Fruit fly (Drosophila melanogaster) whole organism, embryonic: ENCODE data around the gene Csas.

Source experiments
- Blimp-1 ChIP-seq: fragments of 200-800 bp; sonication (Bioruptor generic); optimal IDR thresholded peaks from 3 replicates; lab custom pipeline; 2018; ENCODE audit warnings: missing biosample characterization, missing genetic modification characterization, mild to moderate bottlenecking, moderate library complexity, missing genetic modification reagents
- CG10267 ChIP-seq: fragments of 200-800 bp; sonication (Bioruptor generic); optimal IDR thresholded peaks from 2 replicates; lab custom pipeline; 2018; ENCODE audit warnings: missing biosample characterization, mild to moderate bottlenecking, missing genetic modification characterization, moderate library complexity
- CG10565 ChIP-seq: fragments of 200-800 bp; sonication (Bioruptor generic); optimal IDR thresholded peaks from 3 replicates; lab custom pipeline; 2016; ENCODE audit warnings: missing biosample characterization, mild to moderate bottlenecking, missing genetic modification characterization
- CG12104 ChIP-seq: fragments of 200-800 bp; sonication (Bioruptor generic); optimal IDR thresholded peaks from 3 replicates; lab custom pipeline; 2016; ENCODE audit warnings: missing biosample characterization, missing genetic modification characterization
- CG15269 ChIP-seq: fragments of 200-800 bp; sonication (Bioruptor generic); optimal IDR thresholded peaks from 2 replicates; lab custom pipeline; 2018; ENCODE audit warnings: missing biosample characterization, mild to moderate bottlenecking, missing genetic modification characterization, moderate library complexity
- CG15696 ChIP-seq: fragments of 200-800 bp; sonication (Bioruptor generic); optimal IDR thresholded peaks from 2 replicates; lab custom pipeline; 2019; ENCODE audit warnings: missing biosample characterization, mild to moderate bottlenecking, missing genetic modification characterization, moderate library complexity
- CG17186 ChIP-seq: fragments of 200-800 bp; sonication (Bioruptor generic); optimal IDR thresholded peaks from 3 replicates; lab custom pipeline; 2017; ENCODE audit warnings: missing biosample characterization, missing genetic modification reagents, missing genetic modification characterization
- CG17361 ChIP-seq: fragments of 200-800 bp; sonication (Bioruptor generic); IDR thresholded peaks from 3 replicates; pipeline ENCODE4 v1.3.6; 2022; ENCODE audit warnings: missing biosample characterization, missing genetic modification characterization
- CG2712 ChIP-seq: fragments of 200-800 bp; optimal IDR thresholded peaks from 3 replicates; lab custom pipeline; 2019; ENCODE audit warnings: missing biosample characterization, mild to moderate bottlenecking, missing genetic modification characterization, moderate library complexity
- CG34422 ChIP-seq: fragments of 200-800 bp; sonication (Bioruptor generic); IDR thresholded peaks from 3 replicates; pipeline ENCODE4 v1.3.6; 2022; ENCODE audit warnings: missing biosample characterization, missing genetic modification characterization
- CG3847 ChIP-seq: fragments of 200-800 bp; sonication (Bioruptor generic); IDR thresholded peaks from 2 replicates; pipeline ENCODE4 v1.3.6; 2022; ENCODE audit warnings: missing biosample characterization, missing genetic modification characterization
- CG7745 ChIP-seq: fragments of 200-800 bp; sonication (Bioruptor generic); optimal IDR thresholded peaks from 2 replicates; lab custom pipeline; 2018; ENCODE audit warnings: missing biosample characterization, mild to moderate bottlenecking, missing genetic modification characterization, moderate library complexity
- CG7963 ChIP-seq: fragments of 200-800 bp; sonication (Bioruptor generic); IDR thresholded peaks from 3 replicates; pipeline ENCODE4 v1.3.6; 2022; ENCODE audit warnings: missing biosample characterization, missing genetic modification characterization; ENCODE audit not compliant: partially characterized antibody
- CG8089 ChIP-seq: fragments of 200-800 bp; sonication (Bioruptor generic); optimal IDR thresholded peaks from 3 replicates; lab custom pipeline; 2016; ENCODE audit warnings: missing biosample characterization, missing genetic modification characterization
- CG8765 ChIP-seq: fragments of 200-800 bp; sonication (Bioruptor generic); IDR thresholded peaks from 2 replicates; pipeline ENCODE4 v1.3.6; 2022; ENCODE audit warnings: missing biosample characterization, missing genetic modification characterization
- CG8924 ChIP-seq: fragments of 200-800 bp; optimal IDR thresholded peaks from 3 replicates; lab custom pipeline; 2019; ENCODE audit warnings: missing biosample characterization, mild to moderate bottlenecking, missing genetic modification characterization, moderate library complexity
- Dad ChIP-seq: fragments of 200-800 bp; sonication (Bioruptor generic); optimal IDR thresholded peaks from 3 replicates; lab custom pipeline; 2016; ENCODE audit warnings: missing biosample characterization, missing genetic modification characterization
- Dp ChIP-seq: fragments of 200-800 bp; sonication (Bioruptor generic); optimal IDR thresholded peaks from 2 replicates; lab custom pipeline; 2018; ENCODE audit warnings: missing biosample characterization, mild to moderate bottlenecking, missing genetic modification characterization, moderate library complexity
- Hey ChIP-seq: fragments of 200-800 bp; sonication (Bioruptor generic); optimal IDR thresholded peaks from 3 replicates; lab custom pipeline; 2018; ENCODE audit warnings: missing biosample characterization, mild to moderate bottlenecking, missing genetic modification characterization
- Six4 ChIP-seq: fragments of 200-800 bp; sonication (Bioruptor generic); optimal IDR thresholded peaks from 2 replicates; lab custom pipeline; 2016; ENCODE audit warnings: missing biosample characterization, missing genetic modification characterization
- Spps ChIP-seq: fragments of 200-800 bp; sonication (Bioruptor generic); optimal IDR thresholded peaks from 2 replicates; lab custom pipeline; 2018; ENCODE audit warnings: missing biosample characterization, mild to moderate bottlenecking, missing genetic modification characterization
- ac ChIP-seq: fragments of 200-800 bp; sonication (Bioruptor generic); optimal IDR thresholded peaks from 3 replicates; lab custom pipeline; 2017; ENCODE audit warnings: missing biosample characterization, mild to moderate bottlenecking, missing genetic modification characterization
- bbx ChIP-seq: fragments of 200-800 bp; sonication (Bioruptor generic); IDR thresholded peaks from 2 replicates; pipeline ENCODE4 v1.3.6; 2022; ENCODE audit warnings: missing biosample characterization, missing genetic modification characterization; ENCODE audit not compliant: partially characterized antibody
- chm ChIP-seq: fragments of 200-800 bp; sonication (Bioruptor generic); IDR thresholded peaks from 2 replicates; pipeline ENCODE4 v1.3.6; 2022; ENCODE audit warnings: missing biosample characterization, missing genetic modification characterization
- gcm ChIP-seq: fragments of 200-800 bp; sonication (Bioruptor generic); optimal IDR thresholded peaks from 2 replicates; lab custom pipeline; 2019; ENCODE audit warnings: missing biosample characterization, mild to moderate bottlenecking, missing genetic modification characterization, moderate library complexity
- grau ChIP-seq: fragments of 200-800 bp; optimal IDR thresholded peaks from 3 replicates; lab custom pipeline; 2019; ENCODE audit warnings: missing biosample characterization, mild to moderate bottlenecking, missing genetic modification characterization, moderate library complexity
- kni ChIP-seq: fragments of 200-800 bp; sonication (Bioruptor generic); optimal IDR thresholded peaks from 3 replicates; lab custom pipeline; 2017; ENCODE audit warnings: mild to moderate bottlenecking, missing biosample characterization, missing genetic modification reagents, missing genetic modification characterization
- knrl ChIP-seq: fragments of 200-800 bp; sonication (Bioruptor generic); IDR thresholded peaks from 3 replicates; pipeline ENCODE4 v1.3.6; 2022; ENCODE audit warnings: missing biosample characterization, missing genetic modification characterization; ENCODE audit not compliant: partially characterized antibody
- lilli ChIP-seq: fragments of 200-800 bp; sonication (Bioruptor generic); optimal IDR thresholded peaks from 3 replicates; lab custom pipeline; 2016; ENCODE audit warnings: missing biosample characterization, missing genetic modification characterization
- mld ChIP-seq: fragments of 200-800 bp; sonication (Bioruptor generic); IDR thresholded peaks from 3 replicates; pipeline ENCODE4 v1.3.6; 2022; ENCODE audit warnings: missing biosample characterization, missing genetic modification characterization; ENCODE audit not compliant: partially characterized antibody
- org-1 ChIP-seq: fragments of 200-800 bp; sonication (Bioruptor generic); optimal IDR thresholded peaks from 2 replicates; lab custom pipeline; 2017; ENCODE audit warnings: missing biosample characterization, missing genetic modification characterization
- phol ChIP-seq: fragments of 200-800 bp; sonication (Bioruptor generic); optimal IDR thresholded peaks from 3 replicates; lab custom pipeline; 2018; ENCODE audit warnings: missing biosample characterization, mild to moderate bottlenecking, missing genetic modification characterization, moderate library complexity
- stwl ChIP-seq: fragments of 200-800 bp; sonication (Bioruptor generic); optimal IDR thresholded peaks from 3 replicates; lab custom pipeline; 2018; ENCODE audit warnings: missing biosample characterization, mild to moderate bottlenecking, missing genetic modification characterization, moderate library complexity
- tgo ChIP-seq: fragments of 200-800 bp; sonication (Bioruptor generic); IDR thresholded peaks from 3 replicates; pipeline ENCODE4 v1.3.6; 2022; ENCODE audit warnings: missing biosample characterization, missing genetic modification characterization
- tll ChIP-seq, 2 experiments: fragments of 200-800 bp in 1 of 2; fragments of >200 bp in 1 of 2; sonication (Bioruptor generic) in 1 of 2; optimal IDR thresholded peaks; 2 replicates each; lab custom pipeline; 2017 to 2019; ENCODE audit warnings: missing biosample characterization in 2 of 2, missing genetic modification characterization in 2 of 2, mild to moderate bottlenecking in 1 of 2, moderate library complexity in 1 of 2
- tna ChIP-seq: fragments of 200-800 bp; sonication (Bioruptor generic); IDR thresholded peaks from 2 replicates; pipeline ENCODE4 v1.3.6; 2022; ENCODE audit warnings: missing biosample characterization, missing genetic modification characterization; ENCODE audit not compliant: partially characterized antibody
- vnd ChIP-seq: fragments of 200-800 bp; sonication (Bioruptor generic); IDR thresholded peaks from 3 replicates; pipeline ENCODE4 v1.3.6; 2022; ENCODE audit warnings: missing biosample characterization, missing genetic modification characterization; ENCODE audit not compliant: partially characterized antibody
- zen2 ChIP-seq: fragments of 200-800 bp; sonication (Bioruptor generic); IDR thresholded peaks from 3 replicates; pipeline ENCODE4 v1.3.6; 2022; ENCODE audit warnings: missing biosample characterization, missing genetic modification characterization; ENCODE audit not compliant: partially characterized antibody

Csas gene

dm6 chr3L:19991714-19992231 lies 3.0 kb upstream of the Csas start, which contains the start of the genes CG7646 and Nca (continued):
- TF ChIP-seq CG15696 (tag; lab: Kevin White, UChicago), result peak; percentile 47
- TF ChIP-seq chm (GFP tag; lab: Robert Waterston, UW), result no peak
- TF ChIP-seq mld (GFP tag; lab: Robert Waterston, UW), result peak; percentile 89
- TF ChIP-seq zen2 (GFP tag; lab: Robert Waterston, UW), result no peak; the same call in 1 of the 3 replicates
- TF ChIP-seq lilli, result peak; percentile 17
- peak; percentile 91 for TF ChIP-seq CG7963 (GFP tag; lab: Robert Waterston, UW)
- TF ChIP-seq Dp (GFP tag; lab: Kevin White, UChicago), result peak; percentile 60
- no peak for TF ChIP-seq CG8089 (GFP tag; lab: Kevin White, UChicago)
- peak; percentile 80 for TF ChIP-seq kni (GFP tag; lab: Kevin White, UChicago)
- no peak for TF ChIP-seq Hey (tag; lab: Kevin White, UChicago)
- peak; percentile 10 for TF ChIP-seq ac (GFP tag; lab: Kevin White, UChicago)
- TF ChIP-seq tll (GFP tag; optimal IDR thresholded peaks at IDR 0.05; lab: Kevin White, UChicago), result peak in 1 of 2 experiments; percentile 52
- TF ChIP-seq CG10267 (tag; lab: Kevin White, UChicago), result peak; percentile 36
- peak; percentile 95 for TF ChIP-seq knrl (GFP tag; lab: Robert Waterston, UW)
- no peak for TF ChIP-seq CG7745 (tag; lab: Kevin White, UChicago)
- TF ChIP-seq Blimp-1 (GFP tag; lab: Kevin White, UChicago), result no peak
- peak; percentile 87 for TF ChIP-seq tna (GFP tag; lab: Robert Waterston, UW)
- TF ChIP-seq phol, result peak; percentile 13
- TF ChIP-seq gcm (GFP tag; lab: Kevin White, UChicago), result no peak
- peak; percentile 90 for TF ChIP-seq vnd (GFP tag; lab: Robert Waterston, UW)
- TF ChIP-seq CG2712, result peak; percentile 17
- peak; percentile 50 for TF ChIP-seq CG8924 (tag; lab: Kevin White, UChicago)
- no peak for TF ChIP-seq tgo (GFP tag; lab: Robert Waterston, UW)
- TF ChIP-seq stwl (tag; lab: Kevin White, UChicago), result peak; percentile 76
- peak; percentile 95 for TF ChIP-seq bbx (GFP tag; lab: Robert Waterston, UW)
- peak; percentile 16 for TF ChIP-seq Dad (GFP tag; lab: Kevin White, UChicago)
- no peak for TF ChIP-seq grau
- TF ChIP-seq org-1 (GFP tag; lab: Kevin White, UChicago), result no peak
- no peak for TF ChIP-seq Spps (tag; lab: Kevin White, UChicago)
- TF ChIP-seq Six4 (GFP tag; lab: Kevin White, UChicago), result no peak
- peak; percentile 6 for TF ChIP-seq CG17186 (GFP tag; lab: Kevin White, UChicago)
- no peak; the same call in 2 of the 3 replicates for TF ChIP-seq CG17361 (GFP tag; lab: Robert Waterston, UW)

dm6 chr3L:19991120-19991519 lies 2.3 kb upstream of the Csas start, which contains the start of gene fln:
TSS of gene fln (minus strand) at chr3L:19991220.
- no peak for TF ChIP-seq CG8765 (GFP tag; lab: Robert Waterston, UW)
- TF ChIP-seq, all 482 proteins: peak for 0

- TF ChIP-seq CG12104 (no peak), CG34422 (GFP tag; lab: Robert Waterston, UW) (no peak), CG10565 (GFP tag; lab: Kevin White, UChicago) (no peak), CG15269 (no peak), CG3847 (GFP tag; lab: Robert Waterston, UW) (no peak)
Observed at dm6 chr3L:19985768-19986167, 3.0 kb downstream of the Csas start, which contains the start of the genes hale and schuy. TSS of gene hale (minus strand) at chr3L:19985868. TSS of gene schuy (plus strand) at chr3L:19986093.
